Worm (Caenorhabditis elegans): ENCODE results near the gene glb-33.

The glb-33 gene

DNA sequence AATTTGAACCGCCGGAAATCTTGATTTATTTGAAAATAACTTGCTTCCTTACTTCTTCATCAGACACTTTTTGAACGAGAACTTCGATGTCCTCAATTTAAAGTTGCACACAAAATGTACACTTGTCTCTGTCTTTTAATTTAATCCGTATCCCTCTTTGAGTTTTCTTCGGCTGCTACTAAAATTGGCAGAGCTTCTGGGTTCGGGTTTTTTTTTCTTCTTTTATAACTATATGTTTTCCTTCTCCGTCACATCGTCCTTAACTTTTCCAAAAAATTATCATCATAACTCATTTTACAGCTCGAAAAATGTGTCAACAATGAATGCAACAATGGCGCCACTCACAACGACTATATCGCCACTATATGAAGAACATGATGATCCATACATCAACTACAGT lies at the start of gene glb-33:
TSS of gene glb-33 (plus strand) at position 301 of the 400 bp plus-strand sequence.
- TF ChIP-seq B0310.2 (tag; optimal IDR thresholded peaks at IDR 0.05) (no peak), hnd-1 (tag; optimal IDR thresholded peaks at IDR 0.05) (no peak), tbx-37 (GFP tag; conservative IDR thresholded peaks at IDR 0.05) (no peak), ceh-36 (tag; optimal IDR thresholded peaks at IDR 0.05) (no peak), ets-7 (tag; optimal IDR thresholded peaks at IDR 0.05) (no peak), hmg-4 (GFP tag; optimal IDR thresholded peaks at IDR 0.05) (no peak), ceh-13 (GFP tag; optimal IDR thresholded peaks at IDR 0.05) (no peak), tbx-11 (GFP tag; IDR thresholded peaks at IDR 0.05) (no peak), ama-1 (optimal IDR thresholded peaks at IDR 0.05) (no peak), F13C5.2 (tag; optimal IDR thresholded peaks at IDR 0.05) (no peak), tra-4 (tag; optimal IDR thresholded peaks at IDR 0.05) (no peak), hmbx-1 (tag; optimal IDR thresholded peaks at IDR 0.05) (no peak), sea-1 (GFP tag; conservative IDR thresholded peaks at IDR 0.05) (no peak), scrt-1 (GFP tag; IDR thresholded peaks at IDR 0.05) (no peak), aly-1 (tag; optimal IDR thresholded peaks at IDR 0.05) (no peak), flt-1 (GFP tag; IDR thresholded peaks at IDR 0.05) (no peak), pes-1 (GFP tag; IDR thresholded peaks at IDR 0.05) (no peak)

DNA sequence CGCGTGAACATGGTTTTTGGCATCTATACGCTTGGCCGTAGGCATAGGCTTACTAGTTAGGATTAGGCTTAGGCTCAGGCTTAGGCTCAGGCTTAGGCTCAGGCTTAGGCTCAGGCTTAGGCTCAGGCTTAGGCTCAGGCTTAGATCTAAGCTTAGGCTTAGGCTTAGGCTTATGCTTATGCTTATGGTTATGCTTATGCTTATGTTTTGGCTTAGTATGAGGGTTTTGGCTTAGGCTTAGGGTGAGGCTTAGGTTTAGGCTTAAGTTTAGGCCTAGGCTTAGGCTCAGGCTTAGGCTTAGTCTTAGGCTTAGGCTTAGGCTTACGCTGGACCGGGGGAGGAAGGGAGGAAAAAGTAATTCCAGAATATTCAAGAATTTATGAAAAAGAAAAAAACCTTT lies 46.1 kb upstream of the glb-33 start:
- peak; percentile 63 for TF ChIP-seq ceh-36 (tag; optimal IDR thresholded peaks at IDR 0.05)
- no peak for TF ChIP-seq tbx-11 (GFP tag; IDR thresholded peaks at IDR 0.05)
- no peak for TF ChIP-seq pes-1 (GFP tag; IDR thresholded peaks at IDR 0.05)
- TF ChIP-seq tra-4 (tag; optimal IDR thresholded peaks at IDR 0.05) = no peak
- TF ChIP-seq hmbx-1 (tag; optimal IDR thresholded peaks at IDR 0.05) = no peak
- TF ChIP-seq ceh-13 (GFP tag; optimal IDR thresholded peaks at IDR 0.05) = no peak

DNA sequence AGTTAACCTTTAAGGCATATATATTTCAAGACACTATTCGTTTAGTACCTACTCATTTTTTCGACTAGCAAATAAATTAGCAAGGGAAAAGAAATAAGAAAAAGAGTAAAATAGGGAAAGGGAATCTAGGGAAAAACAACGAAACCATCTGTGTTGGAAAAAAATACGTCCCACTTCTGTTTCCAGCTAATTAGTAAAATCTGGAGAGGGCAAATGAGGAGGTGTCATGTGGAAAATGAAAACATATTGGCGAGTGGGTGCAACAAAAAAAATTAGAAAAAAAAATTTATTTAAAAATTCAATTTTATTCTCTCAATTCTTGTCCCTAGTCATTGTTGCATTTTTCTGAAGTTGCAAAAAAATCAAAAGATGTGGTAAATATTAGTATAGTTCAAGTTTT lies 44.2 kb upstream of the glb-33 start:
- TF ChIP-seq sea-1 (GFP tag; conservative IDR thresholded peaks at IDR 0.05) (no peak), F13C5.2 (tag; optimal IDR thresholded peaks at IDR 0.05) (no peak), tra-4 (tag; optimal IDR thresholded peaks at IDR 0.05) (no peak), scrt-1 (GFP tag; IDR thresholded peaks at IDR 0.05) (no peak), hnd-1 (tag; optimal IDR thresholded peaks at IDR 0.05) (no peak), tbx-37 (GFP tag; conservative IDR thresholded peaks at IDR 0.05) (no peak), hmbx-1 (tag; optimal IDR thresholded peaks at IDR 0.05) (no peak), hmg-4 (GFP tag; optimal IDR thresholded peaks at IDR 0.05) (no peak), ceh-36 (tag; optimal IDR thresholded peaks at IDR 0.05) (no peak), aly-1 (tag; optimal IDR thresholded peaks at IDR 0.05) (no peak), ceh-13 (GFP tag; optimal IDR thresholded peaks at IDR 0.05) (no peak), flt-1 (GFP tag; IDR thresholded peaks at IDR 0.05) (no peak)

DNA sequence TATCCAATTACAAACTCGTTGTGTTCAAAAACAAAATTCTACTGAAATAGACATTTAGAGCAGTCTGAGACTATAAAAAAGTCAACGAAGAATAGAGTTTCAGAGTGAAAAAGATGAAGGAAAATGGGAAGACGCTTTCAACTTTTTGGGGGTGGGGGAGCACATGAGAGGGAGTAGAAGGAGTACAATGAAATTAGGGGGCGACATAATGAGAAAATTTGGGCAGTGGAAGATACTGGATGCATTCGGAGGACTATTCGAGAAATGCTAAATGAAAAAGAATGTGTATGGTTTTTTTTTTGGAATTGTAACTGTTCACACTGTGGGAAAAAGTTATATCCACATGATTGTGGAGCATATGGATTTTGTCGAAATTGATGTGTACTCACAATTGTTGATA lies 38.7 kb upstream of the glb-33 start:
- TF ChIP-seq scrt-1 (GFP tag; IDR thresholded peaks at IDR 0.05) = no peak
- no peak for TF ChIP-seq hmg-4 (GFP tag; optimal IDR thresholded peaks at IDR 0.05)
- no peak for TF ChIP-seq ceh-13 (GFP tag; optimal IDR thresholded peaks at IDR 0.05)
- no peak for TF ChIP-seq pes-1 (GFP tag; IDR thresholded peaks at IDR 0.05)
- TF ChIP-seq tbx-11 (GFP tag; IDR thresholded peaks at IDR 0.05) = no peak
- no peak for TF ChIP-seq flt-1 (GFP tag; IDR thresholded peaks at IDR 0.05)
- no peak for TF ChIP-seq hmbx-1 (tag; optimal IDR thresholded peaks at IDR 0.05)
- TF ChIP-seq aly-1 (tag; optimal IDR thresholded peaks at IDR 0.05) = no peak
- TF ChIP-seq hnd-1 (tag; optimal IDR thresholded peaks at IDR 0.05) = no peak
- TF ChIP-seq sea-1 (GFP tag; conservative IDR thresholded peaks at IDR 0.05) = no peak
- TF ChIP-seq tra-4 (tag; optimal IDR thresholded peaks at IDR 0.05) = no peak
- no peak for TF ChIP-seq tbx-37 (GFP tag; conservative IDR thresholded peaks at IDR 0.05)
- TF ChIP-seq F13C5.2 (tag; optimal IDR thresholded peaks at IDR 0.05) = no peak
- TF ChIP-seq B0310.2 (tag; optimal IDR thresholded peaks at IDR 0.05) = no peak

DNA sequence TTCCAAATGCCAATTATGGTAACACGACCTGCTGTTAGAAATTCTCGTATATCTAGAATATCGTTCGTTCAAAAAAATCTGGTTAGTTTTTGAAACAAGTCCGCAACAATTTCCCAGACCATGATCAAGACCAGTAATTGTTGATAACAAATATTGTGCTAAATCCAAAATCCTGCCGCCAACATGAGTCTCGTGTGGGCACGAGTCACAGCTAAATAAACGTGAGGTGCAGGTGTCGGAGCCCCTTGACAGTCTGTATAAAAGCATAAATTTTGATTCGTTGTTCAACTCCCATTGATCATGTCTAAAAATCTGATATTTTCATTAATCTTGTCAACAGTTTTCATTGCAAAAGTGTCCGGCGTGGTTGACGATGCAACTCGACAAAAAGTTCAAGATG lies 37.1 kb upstream of the glb-33 start, which contains the start of gene F16B3.2:
TSS of gene F16B3.2 (plus strand) at position 301 of the 400 bp plus-strand sequence.
- TF ChIP-seq ceh-36 (tag; optimal IDR thresholded peaks at IDR 0.05) (no peak), ets-7 (tag; optimal IDR thresholded peaks at IDR 0.05) (no peak), hmbx-1 (tag; optimal IDR thresholded peaks at IDR 0.05) (no peak), ama-1 (optimal IDR thresholded peaks at IDR 0.05) (no peak)

DNA sequence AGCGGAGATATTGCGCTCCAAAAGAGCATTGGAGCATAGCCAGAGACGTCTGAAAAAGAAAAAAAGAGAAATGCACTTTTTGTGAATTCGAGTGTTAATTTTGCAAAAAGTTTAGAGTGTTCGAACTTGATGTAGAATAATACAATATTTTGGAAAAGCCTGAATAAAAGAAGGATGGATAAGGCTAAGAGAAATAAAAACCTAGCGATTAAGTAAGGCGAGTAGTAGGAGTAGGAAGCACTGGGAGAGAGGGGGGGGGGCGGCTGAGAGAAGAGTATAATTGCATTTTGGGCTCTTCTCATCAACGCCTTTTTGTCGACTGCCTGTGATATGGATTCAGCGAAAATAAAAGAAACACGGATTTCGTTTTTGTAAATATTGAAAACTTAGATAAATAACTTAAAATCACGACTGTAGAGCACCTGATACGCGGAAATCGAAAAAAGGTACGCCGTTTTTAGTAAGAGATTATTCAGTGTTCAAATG lies 34.0 kb upstream of the glb-33 start, which contains the start of gene F16B3.3:
TSS of gene F16B3.3 (minus strand) at position 51 of the 486 bp plus-strand sequence.
- TF ChIP-seq hnd-1 (tag; optimal IDR thresholded peaks at IDR 0.05) (no peak), pes-1 (GFP tag; IDR thresholded peaks at IDR 0.05) (no peak), scrt-1 (GFP tag; IDR thresholded peaks at IDR 0.05) (no peak), ama-1 (optimal IDR thresholded peaks at IDR 0.05) (no peak), B0310.2 (tag; optimal IDR thresholded peaks at IDR 0.05) (no peak), hmbx-1 (tag; optimal IDR thresholded peaks at IDR 0.05) (no peak), flt-1 (GFP tag; IDR thresholded peaks at IDR 0.05) (no peak), ceh-36 (tag; optimal IDR thresholded peaks at IDR 0.05) (no peak), tbx-11 (GFP tag; IDR thresholded peaks at IDR 0.05) (no peak), sea-1 (GFP tag; conservative IDR thresholded peaks at IDR 0.05) (no peak)

DNA sequence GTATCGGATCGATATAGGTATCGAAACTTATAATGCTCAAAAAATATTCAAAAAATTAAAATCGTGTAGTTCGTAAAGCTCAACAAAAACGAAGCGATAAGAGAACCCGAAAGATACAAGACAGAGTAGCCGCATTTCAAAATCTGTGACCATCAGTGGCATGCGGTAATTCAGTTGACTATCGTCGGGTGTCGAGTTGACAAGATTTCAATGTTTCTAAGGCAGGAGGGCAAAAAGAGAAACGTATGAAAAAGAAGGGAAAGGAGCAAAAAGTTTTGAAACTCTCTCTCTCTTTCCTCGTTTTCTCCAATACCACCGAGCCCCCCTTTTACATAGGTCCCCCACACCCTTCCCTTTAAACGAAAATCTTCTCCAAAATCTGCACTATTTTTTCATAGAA lies 30.1 kb upstream of the glb-33 start:
- TF ChIP-seq tbx-11 (GFP tag; IDR thresholded peaks at IDR 0.05) = no peak
- no peak for TF ChIP-seq ets-7 (tag; optimal IDR thresholded peaks at IDR 0.05)
- no peak for TF ChIP-seq B0310.2 (tag; optimal IDR thresholded peaks at IDR 0.05)
- TF ChIP-seq hmg-4 (GFP tag; optimal IDR thresholded peaks at IDR 0.05) = no peak
- no peak for TF ChIP-seq F13C5.2 (tag; optimal IDR thresholded peaks at IDR 0.05)
- no peak for TF ChIP-seq aly-1 (tag; optimal IDR thresholded peaks at IDR 0.05)
- TF ChIP-seq pes-1 (GFP tag; IDR thresholded peaks at IDR 0.05) = no peak

DNA sequence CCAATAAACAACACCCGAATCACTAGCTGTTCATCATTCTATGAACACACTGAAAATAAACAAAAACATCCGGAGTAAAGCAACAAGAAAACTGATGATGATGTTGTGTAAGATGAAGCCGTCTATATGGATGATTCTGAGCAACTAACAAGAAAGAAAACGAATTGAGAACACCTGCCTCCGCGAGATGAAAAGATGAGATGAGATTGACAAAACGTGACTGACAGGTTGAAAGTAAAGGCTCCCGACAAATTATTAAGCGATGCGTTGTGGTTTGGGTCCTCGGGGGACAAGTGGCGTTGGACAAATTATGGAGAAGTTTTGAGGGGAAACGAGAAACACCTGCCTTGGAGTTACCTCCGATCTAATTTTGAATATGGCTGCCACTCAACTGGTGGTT lies 25.9 kb upstream of the glb-33 start:
- no peak for TF ChIP-seq flt-1 (GFP tag; IDR thresholded peaks at IDR 0.05)
- TF ChIP-seq pes-1 (GFP tag; IDR thresholded peaks at IDR 0.05) = no peak
- no peak for TF ChIP-seq tbx-11 (GFP tag; IDR thresholded peaks at IDR 0.05)
- TF ChIP-seq B0310.2 (tag; optimal IDR thresholded peaks at IDR 0.05) = no peak
- TF ChIP-seq ets-7 (tag; optimal IDR thresholded peaks at IDR 0.05) = no peak
- TF ChIP-seq hmg-4 (GFP tag; optimal IDR thresholded peaks at IDR 0.05) = no peak
- TF ChIP-seq F13C5.2 (tag; optimal IDR thresholded peaks at IDR 0.05) = no peak
- no peak for TF ChIP-seq tra-4 (tag; optimal IDR thresholded peaks at IDR 0.05)
- no peak for TF ChIP-seq scrt-1 (GFP tag; IDR thresholded peaks at IDR 0.05)

All from whole organism, early embryonic.